Fruit fly (Drosophila melanogaster) whole organism, embryonic: Measurements from ENCODE around the gene SP555.

Source experiments
- Aef1 ChIP-seq: fragments of 200-800 bp; sonication (Bioruptor generic); IDR thresholded peaks from 3 replicates; pipeline ENCODE4 v1.3.6; 2022; ENCODE audit warnings: missing biosample characterization, missing genetic modification characterization
- Antp ChIP-seq: fragments of 200-800 bp; sonication (Bioruptor generic); optimal IDR thresholded peaks from 3 replicates; lab custom pipeline; 2016; ENCODE audit warnings: missing biosample characterization, missing genetic modification characterization
- CG10366 ChIP-seq: fragments of 200-800 bp; sonication (Bioruptor generic); IDR thresholded peaks from 2 replicates; pipeline ENCODE4 v1.3.6; 2022; ENCODE audit warnings: missing biosample characterization, missing genetic modification characterization
- CG10654 ChIP-seq: fragments of 200-800 bp; sonication (Bioruptor generic); optimal IDR thresholded peaks from 2 replicates; lab custom pipeline; 2016; ENCODE audit warnings: missing biosample characterization, missing genetic modification characterization
- CG11247 ChIP-seq: fragments of 200-800 bp; sonication (Bioruptor generic); IDR thresholded peaks from 2 replicates; pipeline ENCODE4 v1.3.6; 2022; ENCODE audit warnings: missing biosample characterization, missing genetic modification characterization
- CG11560 ChIP-seq: fragments of 200-800 bp; sonication (Bioruptor generic); IDR thresholded peaks from 3 replicates; pipeline ENCODE4 v1.3.6; 2022; ENCODE audit warnings: missing biosample characterization, missing genetic modification characterization
- CG12236 ChIP-seq: fragments of 200-800 bp; sonication (Bioruptor generic); optimal IDR thresholded peaks from 2 replicates; lab custom pipeline; 2016; ENCODE audit warnings: missing biosample characterization, missing genetic modification characterization
- CG12744 ChIP-seq: fragments of 200-800 bp; sonication (Bioruptor generic); optimal IDR thresholded peaks from 2 replicates; lab custom pipeline; 2016; ENCODE audit warnings: missing biosample characterization, missing genetic modification characterization
- CG13123 ChIP-seq: fragments of 200-800 bp; sonication (Bioruptor generic); optimal IDR thresholded peaks from 2 replicates; lab custom pipeline; 2016; ENCODE audit warnings: missing biosample characterization, missing genetic modification characterization
- CG13287 ChIP-seq: fragments of 200-800 bp; sonication (Bioruptor generic); IDR thresholded peaks from 2 replicates; pipeline ENCODE4 v1.3.6; 2022; ENCODE audit warnings: missing biosample characterization, missing genetic modification characterization; ENCODE audit not compliant: partially characterized antibody
- CG13894 ChIP-seq: fragments of 200-800 bp; sonication (Bioruptor generic); optimal IDR thresholded peaks from 3 replicates; lab custom pipeline; 2018; ENCODE audit warnings: missing biosample characterization, mild to moderate bottlenecking, missing genetic modification characterization, moderate library complexity
- CG14667 ChIP-seq: fragments of 200-800 bp; sonication (Bioruptor generic); IDR thresholded peaks from 2 replicates; pipeline ENCODE4 v1.3.6; 2022; ENCODE audit warnings: missing biosample characterization, missing genetic modification characterization
- CG1647 ChIP-seq: fragments of 200-800 bp; sonication (Bioruptor generic); optimal IDR thresholded peaks from 3 replicates; lab custom pipeline; 2016; ENCODE audit warnings: missing biosample characterization, missing genetic modification characterization
- CG17359 ChIP-seq: fragments of 200-800 bp; sonication (Bioruptor generic); optimal IDR thresholded peaks from 3 replicates; lab custom pipeline; 2018; ENCODE audit warnings: missing biosample characterization, mild to moderate bottlenecking, missing genetic modification characterization, moderate library complexity
- CG30431 ChIP-seq: fragments of 200-800 bp; sonication (Bioruptor generic); optimal IDR thresholded peaks from 2 replicates; lab custom pipeline; 2017; ENCODE audit warnings: missing biosample characterization, missing genetic modification characterization
- CG31441 ChIP-seq: fragments of 200-800 bp; sonication (Bioruptor generic); IDR thresholded peaks from 2 replicates; pipeline ENCODE4 v1.3.6; 2022; ENCODE audit warnings: missing biosample characterization, missing genetic modification characterization
- CG3163 ChIP-seq: fragments of 200-800 bp; sonication (Bioruptor generic); optimal IDR thresholded peaks from 3 replicates; lab custom pipeline; 2016; ENCODE audit warnings: missing biosample characterization, missing genetic modification characterization
- CG32772 ChIP-seq: fragments of 200-800 bp; sonication (Bioruptor generic); IDR thresholded peaks from 2 replicates; pipeline ENCODE4 v1.3.6; 2022; ENCODE audit warnings: missing biosample characterization, missing genetic modification characterization
- CG7786 ChIP-seq: fragments of 200-800 bp; sonication (Bioruptor generic); optimal IDR thresholded peaks from 2 replicates; lab custom pipeline; 2016; ENCODE audit warnings: missing biosample characterization, missing genetic modification characterization
- CG8281 ChIP-seq: fragments of 200-800 bp; sonication (Bioruptor generic); optimal IDR thresholded peaks from 2 replicates; lab custom pipeline; 2018; ENCODE audit warnings: missing biosample characterization, mild to moderate bottlenecking, missing genetic modification characterization, moderate library complexity
- CG8765 ChIP-seq: fragments of 200-800 bp; sonication (Bioruptor generic); IDR thresholded peaks from 2 replicates; pipeline ENCODE4 v1.3.6; 2022; ENCODE audit warnings: missing biosample characterization, missing genetic modification characterization
- CG9437 ChIP-seq: fragments of 200-800 bp; sonication (Bioruptor generic); optimal IDR thresholded peaks from 2 replicates; lab custom pipeline; 2018; ENCODE audit warnings: missing biosample characterization, mild to moderate bottlenecking, missing genetic modification characterization
- CG9797 ChIP-seq: fragments of 200-800 bp; sonication (Bioruptor generic); optimal IDR thresholded peaks from 3 replicates; lab custom pipeline; 2018; ENCODE audit warnings: missing biosample characterization, mild to moderate bottlenecking, missing genetic modification characterization
- CHES-1-like ChIP-seq: fragments of 200-800 bp; sonication (Bioruptor generic); optimal IDR thresholded peaks from 2 replicates; lab custom pipeline; 2016; ENCODE audit warnings: missing biosample characterization, missing genetic modification characterization
- Camta ChIP-seq: fragments of 200-800 bp; sonication (Bioruptor generic); optimal IDR thresholded peaks from 2 replicates; lab custom pipeline; 2016; ENCODE audit warnings: missing biosample characterization, missing genetic modification characterization
- Drgx ChIP-seq: fragments of 200-800 bp; sonication (Bioruptor generic); IDR thresholded peaks from 2 replicates; pipeline ENCODE4 v1.3.6; 2022; ENCODE audit warnings: missing biosample characterization, missing genetic modification characterization
- Ets65A ChIP-seq: fragments of 200-800 bp; sonication (Bioruptor generic); peaks from one replicate; lab custom pipeline; 2016; ENCODE audit warnings: missing biosample characterization, missing genetic modification characterization
- Hmx ChIP-seq: fragments of 200-800 bp; sonication (Bioruptor generic); optimal IDR thresholded peaks from 2 replicates; lab custom pipeline; 2016; ENCODE audit warnings: missing biosample characterization, missing genetic modification characterization
- Mes4 ChIP-seq: fragments of 200-800 bp; sonication (Bioruptor generic); optimal IDR thresholded peaks from 2 replicates; lab custom pipeline; 2016; ENCODE audit warnings: missing biosample characterization, missing genetic modification characterization
- Mrtf ChIP-seq: fragments of 200-800 bp; sonication (Bioruptor generic); IDR thresholded peaks from 3 replicates; pipeline ENCODE4 v1.3.6; 2022; ENCODE audit warnings: missing biosample characterization, missing genetic modification characterization
- NfI ChIP-seq: fragments of 200-800 bp; sonication (Bioruptor generic); optimal IDR thresholded peaks from 3 replicates; lab custom pipeline; 2018; ENCODE audit warnings: missing biosample characterization, mild to moderate bottlenecking, missing genetic modification characterization, moderate library complexity
- Oaz ChIP-seq: fragments of 200-800 bp; sonication (Bioruptor generic); IDR thresholded peaks from 2 replicates; pipeline ENCODE4 v1.3.6; 2022; ENCODE audit warnings: missing biosample characterization, missing genetic modification characterization
- TFAM ChIP-seq: fragments of 200-800 bp; sonication (Bioruptor generic); optimal IDR thresholded peaks from 2 replicates; lab custom pipeline; 2017; ENCODE audit warnings: missing biosample characterization, missing genetic modification characterization, inconsistent platforms
- Vsx1 ChIP-seq: fragments of 200-800 bp; sonication (Bioruptor generic); optimal IDR thresholded peaks from 2 replicates; lab custom pipeline; 2017; ENCODE audit warnings: missing biosample characterization, mild to moderate bottlenecking, missing genetic modification characterization, missing genetic modification reagents
- Xrp1 ChIP-seq: fragments of 200-800 bp; sonication (Bioruptor generic); IDR thresholded peaks from 2 replicates; pipeline ENCODE4 v1.3.6; 2022; ENCODE audit warnings: missing biosample characterization, missing genetic modification characterization
- abd-A ChIP-seq: fragments of 200-800 bp; sonication (Bioruptor generic); optimal IDR thresholded peaks from 3 replicates; lab custom pipeline; 2019; ENCODE audit warnings: missing biosample characterization, mild to moderate bottlenecking, missing genetic modification characterization, moderate library complexity
- caup ChIP-seq: fragments of 200-800 bp; sonication (Bioruptor generic); optimal IDR thresholded peaks from 3 replicates; lab custom pipeline; 2017; ENCODE audit warnings: missing biosample characterization, mild to moderate bottlenecking, missing genetic modification characterization, moderate library complexity; ENCODE audit not compliant: severe bottlenecking
- corto ChIP-seq: fragments of 200-800 bp; sonication (Bioruptor generic); optimal IDR thresholded peaks from 2 replicates; lab custom pipeline; 2016; ENCODE audit warnings: missing biosample characterization, mild to moderate bottlenecking, missing genetic modification characterization, moderate library complexity
- croc ChIP-seq: fragments of 200-800 bp; sonication (Bioruptor generic); conservative IDR thresholded peaks from 3 replicates; pipeline ENCODE4 v1.3.6; 2022; ENCODE audit warnings: missing biosample characterization, missing genetic modification characterization
- esg ChIP-seq: fragments of 200-800 bp; sonication (Bioruptor generic); conservative IDR thresholded peaks from 2 replicates; pipeline ENCODE4 v1.3.6; 2022; ENCODE audit warnings: missing biosample characterization, missing genetic modification characterization
- eve ChIP-seq, 2 experiments: fragments of >200 bp; optimal IDR thresholded peaks; 2 replicates each; lab custom pipeline; 2017; ENCODE audit warnings: missing biosample characterization in 2 of 2, missing genetic modification characterization in 2 of 2
- fu2 ChIP-seq: fragments of 200-800 bp; sonication (Bioruptor generic); optimal IDR thresholded peaks from 2 replicates; lab custom pipeline; 2016; ENCODE audit warnings: missing biosample characterization, missing genetic modification characterization
- gem ChIP-seq: fragments of 200-800 bp; sonication (Bioruptor generic); optimal IDR thresholded peaks from 2 replicates; lab custom pipeline; 2019; ENCODE audit warnings: missing biosample characterization, mild to moderate bottlenecking, missing genetic modification characterization, moderate library complexity
- hbn ChIP-seq: fragments of 200-800 bp; sonication (Bioruptor generic); IDR thresholded peaks from 2 replicates; pipeline ENCODE4 v1.3.6; 2022; ENCODE audit warnings: missing biosample characterization, missing genetic modification characterization; ENCODE audit not compliant: partially characterized antibody
- her ChIP-seq: fragments of 200-800 bp; sonication (Bioruptor generic); optimal IDR thresholded peaks from 2 replicates; lab custom pipeline; 2016; ENCODE audit warnings: missing biosample characterization, missing genetic modification characterization
- hth ChIP-seq: fragments of >200 bp; optimal IDR thresholded peaks from 2 replicates; lab custom pipeline; 2017; ENCODE audit warnings: inconsistent platforms
- insv ChIP-seq, 2 experiments: fragments of 200-800 bp; sonication (Bioruptor generic); optimal IDR thresholded peaks; 3 replicates each; lab custom pipeline; 2016 to 2018; ENCODE audit warnings: missing biosample characterization in 2 of 2, missing genetic modification characterization in 2 of 2
- nerfin-2 ChIP-seq: fragments of 200-800 bp; sonication (Bioruptor generic); IDR thresholded peaks from 2 replicates; pipeline ENCODE4 v1.3.6; 2022; ENCODE audit warnings: missing biosample characterization, missing genetic modification characterization; ENCODE audit not compliant: partially characterized antibody
- oc ChIP-seq: fragments of 200-800 bp; sonication (Bioruptor generic); optimal IDR thresholded peaks from 2 replicates; lab custom pipeline; 2018; ENCODE audit warnings: missing biosample characterization, mild to moderate bottlenecking, missing genetic modification characterization, moderate library complexity
- seq ChIP-seq: fragments of 200-800 bp; sonication (Bioruptor generic); IDR thresholded peaks from 2 replicates; pipeline ENCODE4 v1.3.6; 2022; ENCODE audit warnings: missing biosample characterization, missing genetic modification characterization
- z ChIP-seq: fragments of 200-800 bp; sonication (Bioruptor generic); IDR thresholded peaks from 3 replicates; pipeline ENCODE4 v1.3.6; 2022; ENCODE audit warnings: missing biosample characterization, missing genetic modification characterization

SP555 gene

DNA sequence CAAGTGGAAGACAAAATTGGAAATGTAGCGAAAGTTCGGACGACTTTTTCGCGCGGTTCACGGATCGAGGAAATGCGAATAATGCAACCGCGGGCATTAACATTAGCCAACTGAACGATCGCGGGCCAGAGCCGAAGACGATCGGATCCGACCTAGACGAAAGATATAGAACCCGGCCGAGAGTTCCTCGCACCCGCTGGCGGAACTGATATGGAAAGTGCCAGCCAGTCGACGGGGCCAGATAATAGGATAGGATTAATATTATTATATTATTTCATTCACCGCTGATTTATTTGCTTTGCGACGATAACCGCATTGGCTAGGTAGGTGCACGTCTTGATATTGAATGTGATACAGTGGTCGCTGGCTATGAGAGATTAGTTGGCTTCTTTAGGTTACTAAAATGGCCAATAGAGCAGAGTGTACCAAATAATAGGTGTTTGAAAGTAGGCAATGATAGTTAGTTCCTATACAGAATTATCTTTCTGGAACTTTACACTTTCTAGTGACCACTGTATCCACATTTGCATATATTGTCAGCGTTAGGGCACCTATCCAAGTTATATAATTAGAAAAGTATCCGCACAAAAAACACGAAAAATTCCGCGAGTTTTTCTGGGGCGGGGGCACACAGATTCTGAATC is 38.0 kb upstream of the SP555 start (continued):
- TF ChIP-seq CG31441 (GFP tag; lab: Robert Waterston, UW): peak; percentile 54; the same call in 1 of the 2 replicates
- peak; percentile 72 for TF ChIP-seq Aef1
- TF ChIP-seq CG3163 (GFP tag; lab: Kevin White, UChicago): no peak
- TF ChIP-seq CG32772 (GFP tag; lab: Robert Waterston, UW): peak; percentile 49
- TF ChIP-seq CG17359 (tag; lab: Kevin White, UChicago): peak; percentile 78
- peak in 1 of 2 experiments; percentile 61 for TF ChIP-seq eve (GFP tag; optimal IDR thresholded peaks at IDR 0.05; lab: Kevin White, UChicago)
- peak; percentile 21 for TF ChIP-seq fu2 (GFP tag; lab: Kevin White, UChicago)
- peak; percentile 41 for TF ChIP-seq caup
- no peak for TF ChIP-seq hth (lab: Kevin White, UChicago)
- TF ChIP-seq Vsx1: peak; percentile 35
- TF ChIP-seq Drgx (GFP tag; lab: Robert Waterston, UW): peak; percentile 90
- TF ChIP-seq CG9797 (GFP tag; lab: Kevin White, UChicago): no peak
- peak; percentile 58 for TF ChIP-seq CHES-1-like (GFP tag; lab: Kevin White, UChicago)
- TF ChIP-seq Oaz (GFP tag; lab: Robert Waterston, UW): no peak
- TF ChIP-seq CG11560 (tag; lab: Robert Waterston, UW): peak; percentile 60; the same call in 1 of the 3 replicates
- TF ChIP-seq croc (GFP tag; lab: Robert Waterston, UW): peak; percentile 40; the same call in 1 of the 3 replicates
- TF ChIP-seq hbn (GFP tag; lab: Robert Waterston, UW): no peak
- peak; percentile 51; the same call in 1 of the 2 replicates for TF ChIP-seq CG8765
- no peak for TF ChIP-seq CG13287 (GFP tag; lab: Robert Waterston, UW)
- TF ChIP-seq Camta (GFP tag; lab: Kevin White, UChicago): peak; percentile 30
- peak; percentile 93 for TF ChIP-seq Ets65A (GFP tag; lab: Kevin White, UChicago)
- no peak for TF ChIP-seq nerfin-2
- TF ChIP-seq CG9437 (GFP tag; lab: Kevin White, UChicago): no peak
- TF ChIP-seq CG10366 (GFP tag; lab: Robert Waterston, UW): peak; percentile 69
- TF ChIP-seq CG12744: no peak
- TF ChIP-seq oc (tag; lab: Kevin White, UChicago): peak; percentile 17
- peak; percentile 44; the same call in 1 of the 2 replicates for TF ChIP-seq seq
- TF ChIP-seq NfI (GFP tag; lab: Kevin White, UChicago): peak; percentile 67
- TF ChIP-seq her (GFP tag; lab: Kevin White, UChicago): peak; percentile 29
- peak; percentile 73 for TF ChIP-seq Xrp1 (GFP tag; lab: Robert Waterston, UW)
- TF ChIP-seq z (GFP tag; lab: Robert Waterston, UW): no peak
- TF ChIP-seq abd-A: no peak
- peak; percentile 36 for TF ChIP-seq CG1647 (GFP tag; lab: Kevin White, UChicago)
- peak; percentile 20 for TF ChIP-seq CG13123
- peak; percentile 77; the same call in 2 of the 3 replicates for TF ChIP-seq Mrtf
- TF ChIP-seq CG8281 (tag; lab: Kevin White, UChicago): peak; percentile 33
- peak; percentile 56 for TF ChIP-seq Mes4 (GFP tag; lab: Kevin White, UChicago)
- TF ChIP-seq CG7786 (GFP tag; lab: Kevin White, UChicago): peak; percentile 58
- peak; percentile 26 for TF ChIP-seq Hmx (GFP tag; lab: Kevin White, UChicago)
- peak; percentile 70 for TF ChIP-seq esg (GFP tag; lab: Robert Waterston, UW)
- peak; percentile 65 for TF ChIP-seq CG14667 (GFP tag; lab: Robert Waterston, UW)
- TF ChIP-seq CG12236 (GFP tag; lab: Kevin White, UChicago): no peak
- TF ChIP-seq TFAM (GFP tag; lab: Kevin White, UChicago): no peak
- TF ChIP-seq gem (tag; lab: Kevin White, UChicago): peak; percentile 75
- peak; percentile 33 for TF ChIP-seq CG13894 (tag; lab: Kevin White, UChicago)
- TF ChIP-seq CG30431: peak; percentile 70
- TF ChIP-seq CG10654 (GFP tag; lab: Kevin White, UChicago): peak; percentile 21
- TF ChIP-seq insv (GFP tag; optimal IDR thresholded peaks at IDR 0.05; lab: Kevin White, UChicago): no peak
- peak; percentile 57 for TF ChIP-seq Antp (GFP tag; lab: Kevin White, UChicago)
- TF ChIP-seq CG11247: peak; percentile 76
- peak; percentile 40 for TF ChIP-seq corto (GFP tag; lab: Kevin White, UChicago)
